Fruit fly (Drosophila melanogaster): ENCODE measurements around the gene 140up.

dm6 chr3R:14085555-14085954 lies 39.8 kb downstream of the 140up start:
- no peak for TF ChIP-seq Mio (GFP tag; optimal IDR thresholded peaks at IDR 0.05)
- TF ChIP-seq h (GFP tag; optimal IDR thresholded peaks at IDR 0.05): no peak
- TF ChIP-seq brk (GFP tag; optimal IDR thresholded peaks at IDR 0.05): no peak
- TF ChIP-seq usp (GFP tag; optimal IDR thresholded peaks at IDR 0.05): no peak
- no peak for TF ChIP-seq Myc (optimal IDR thresholded peaks at IDR 0.05)
- no peak for TF ChIP-seq foxo (GFP tag; optimal IDR thresholded peaks at IDR 0.05)
- TF ChIP-seq sage (GFP tag; optimal IDR thresholded peaks at IDR 0.05): no peak
- TF ChIP-seq lola (GFP tag; optimal IDR thresholded peaks at IDR 0.05): no peak
- TF ChIP-seq pan (optimal IDR thresholded peaks at IDR 0.05): no peak

All from whole organism, wandering third instar larva.